Worm (Caenorhabditis elegans): ENCODE data around the gene C45B11.2.

ce11 chrV:11071453-11071852, 28.9 kb downstream of the C45B11.2 start:
- no peak for TF ChIP-seq ztf-29 (GFP tag; IDR thresholded peaks at IDR 0.05)
- TF ChIP-seq ref-1 (GFP tag; conservative IDR thresholded peaks at IDR 0.05), result no peak
- no peak for TF ChIP-seq tab-1 (GFP tag; IDR thresholded peaks at IDR 0.05)
